Worm (Caenorhabditis elegans): ENCODE results near the gene dep-1.

Gene dep-1

DNA sequence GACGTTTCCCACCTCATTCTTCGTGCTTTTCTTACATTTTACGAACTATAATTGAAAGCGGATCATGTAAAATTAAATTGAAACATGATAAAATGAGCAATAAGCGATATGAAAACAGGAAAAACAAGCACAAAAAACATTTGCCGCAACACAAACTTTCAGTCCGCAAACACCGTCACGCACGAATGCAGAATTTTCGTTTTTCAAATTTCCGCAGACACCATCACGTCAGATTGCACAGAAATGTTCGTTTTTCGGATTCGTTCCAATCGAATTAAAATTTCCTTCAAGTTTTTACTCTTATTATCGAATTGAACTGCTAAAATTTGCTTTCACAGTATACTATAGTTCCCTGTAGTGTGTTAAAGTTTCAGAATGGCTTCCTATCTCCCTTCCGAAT lies 35.0 kb upstream of the dep-1 start, which contains the start of gene chmp-7 (continued):
- TF ChIP-seq sup-37 (GFP tag; optimal IDR thresholded peaks at IDR 0.05) (peak; percentile 56), zag-1 (tag; optimal IDR thresholded peaks at IDR 0.05) (peak; percentile 52), hlh-17 (GFP tag; optimal IDR thresholded peaks at IDR 0.05; ENCODE audit: borderline replicate concordance) (no peak), unc-62 (GFP tag; optimal IDR thresholded peaks at IDR 0.05) (no peak), nhr-76 (tag; optimal IDR thresholded peaks at IDR 0.05) (no peak), nhr-47 (tag; optimal IDR thresholded peaks at IDR 0.05) (peak; percentile 88), unc-86 (tag; optimal IDR thresholded peaks at IDR 0.05) (peak; percentile 82), unc-98 (GFP tag; IDR thresholded peaks at IDR 0.05) (0 out of 2 replicates have a peak, but pooled peaks have one; percentile 65), tlp-1 (tag; optimal IDR thresholded peaks at IDR 0.05) (no peak), rnt-1 (tag; optimal IDR thresholded peaks at IDR 0.05) (peak; percentile 92), hpl-2 (GFP tag; optimal IDR thresholded peaks at IDR 0.05) (peak; percentile 40), sptf-1 (tag; optimal IDR thresholded peaks at IDR 0.05) (no peak), dpl-1 (GFP tag; optimal IDR thresholded peaks at IDR 0.05) (peak; percentile 87 to 90 (median 90)), ceh-88 (GFP tag; IDR thresholded peaks at IDR 0.05) (peak; percentile 57), jun-1 (tag; optimal IDR thresholded peaks at IDR 0.05) (peak; percentile 85), isw-1 (GFP tag; IDR thresholded peaks at IDR 0.05) (peak; percentile 80), nhr-19 (GFP tag; conservative IDR thresholded peaks at IDR 0.05) (peak; percentile 80), mdl-1 (tag; optimal IDR thresholded peaks at IDR 0.05) (peak in 1 of 2 experiments; percentile 50), pax-3 (tag; optimal IDR thresholded peaks at IDR 0.05) (peak; percentile 27), elt-3 (tag; optimal IDR thresholded peaks at IDR 0.05) (peak in 3 of 6 experiments; percentile 57 to 85 (median 80)), vab-15 (tag; optimal IDR thresholded peaks at IDR 0.05) (no peak), C34B4.2 (tag; optimal IDR thresholded peaks at IDR 0.05) (no peak), F16B12.6 (tag; optimal IDR thresholded peaks at IDR 0.05) (peak; percentile 100), fkh-4 (tag; optimal IDR thresholded peaks at IDR 0.05; ENCODE audit: borderline replicate concordance) (no peak), egl-13 (tag; optimal IDR thresholded peaks at IDR 0.05) (peak; percentile 36), ces-1 (GFP tag; optimal IDR thresholded peaks at IDR 0.05) (peak; percentile 57), ceh-63 (GFP tag; optimal IDR thresholded peaks at IDR 0.05) (no peak), C16A3.4 (tag; optimal IDR thresholded peaks at IDR 0.05) (peak; percentile 96), nhr-71 (tag; optimal IDR thresholded peaks at IDR 0.05) (peak; percentile 91), efl-3 (GFP tag; optimal IDR thresholded peaks at IDR 0.05) (no peak), fos-1 (tag; optimal IDR thresholded peaks at IDR 0.05) (peak; percentile 82), ets-5 (GFP tag; IDR thresholded peaks at IDR 0.05) (no peak), unc-130 (tag; optimal IDR thresholded peaks at IDR 0.05) (peak; percentile 92), lin-14 (GFP tag; optimal IDR thresholded peaks at IDR 0.05) (peak; percentile 98), ceh-8 (GFP tag; optimal IDR thresholded peaks at IDR 0.05) (peak; percentile 22), zip-4 (GFP tag; optimal IDR thresholded peaks at IDR 0.05) (peak; percentile 26), fkh-8 (tag; optimal IDR thresholded peaks at IDR 0.05) (peak; percentile 79), elt-2 (tag; optimal IDR thresholded peaks at IDR 0.05) (no peak), hlh-4 (tag; optimal IDR thresholded peaks at IDR 0.05) (no peak), pag-3 (tag; optimal IDR thresholded peaks at IDR 0.05; ENCODE audit: borderline replicate concordance, insufficient read depth) (peak; percentile 74), nhr-90 (tag; optimal IDR thresholded peaks at IDR 0.05; ENCODE audit: poor library complexity) (peak; percentile 75), ztf-11 (tag; optimal IDR thresholded peaks at IDR 0.05) (peak in 1 of 2 experiments; percentile 58), ceh-90 (tag; optimal IDR thresholded peaks at IDR 0.05) (no peak), grh-1 (GFP tag; IDR thresholded peaks at IDR 0.05) (peak; percentile 50; the same call in 1 of the 2 replicates), lsy-2 (tag; optimal IDR thresholded peaks at IDR 0.05) (peak; percentile 90 to 93)

All from whole organism, L1 larva.